Worm (Caenorhabditis elegans) whole organism, L4 larva: ENCODE data around the gene srg-30.

Source experiments
- F10B5.3 ChIP-seq: sonication (generic microtip); optimal IDR thresholded peaks from 2 replicates; lab custom pipeline; 2016; ENCODE audit warnings: mild to moderate bottlenecking, missing genetic modification characterization, missing compliant biosample characterization
- F37D6.2 ChIP-seq: sonication (generic microtip); optimal IDR thresholded peaks from 2 replicates; lab custom pipeline; 2016; ENCODE audit warnings: mild to moderate bottlenecking, missing genetic modification characterization, missing compliant biosample characterization
- aha-1 ChIP-seq: fragments of 150-350 bp; peaks from one replicate; lab custom pipeline; 2014; ENCODE audit warnings: missing biosample characterization, missing genetic modification characterization
- aly-2 ChIP-seq: sonication (generic microtip); optimal IDR thresholded peaks from 2 replicates; lab custom pipeline; 2018; ENCODE audit warnings: missing biosample characterization, missing genetic modification characterization
- ceh-20 ChIP-seq: fragments of 200-800 bp; sonication (Bioruptor generic); IDR thresholded peaks from 2 replicates; pipeline ENCODE4 v1.3.6; 2022; ENCODE audit warnings: missing genetic modification reagents, missing genetic modification characterization, missing compliant biosample characterization
- ceh-28 ChIP-seq: fragments of 150-350 bp; optimal IDR thresholded peaks from 2 replicates; lab custom pipeline; 2014; ENCODE audit warnings: missing biosample characterization, missing genetic modification reagents, missing genetic modification characterization
- ceh-32 ChIP-seq: sonication (generic microtip); optimal IDR thresholded peaks from 2 replicates; lab custom pipeline; 2016; ENCODE audit warnings: mild to moderate bottlenecking, missing genetic modification characterization, missing compliant biosample characterization; ENCODE audit not compliant: poor library complexity
- ceh-82 ChIP-seq: sonication (generic microtip); optimal IDR thresholded peaks from 2 replicates; lab custom pipeline; 2017; ENCODE audit warnings: missing biosample characterization, missing genetic modification characterization
- ces-1 ChIP-seq: fragments of 150-350 bp; sonication (generic microtip); optimal IDR thresholded peaks from 4 replicates; lab custom pipeline; 2014; ENCODE audit warnings: missing biosample characterization, missing genetic modification reagents, missing genetic modification characterization
- cey-2 ChIP-seq: sonication (generic microtip); optimal IDR thresholded peaks from 3 replicates; lab custom pipeline; 2017; ENCODE audit warnings: missing genetic modification characterization, mild to moderate bottlenecking, missing compliant biosample characterization, antibody characterized with exemption, borderline replicate concordance; ENCODE audit not compliant: insufficient read depth
- daf-16 ChIP-seq, 3 experiments: sonication (generic microtip); optimal IDR thresholded peaks; 2 replicates each; lab custom pipeline; 2016 to 2017; ENCODE audit warnings: missing genetic modification characterization in 3 of 3, missing genetic modification reagents in 3 of 3, mild to moderate bottlenecking in 2 of 3, missing compliant biosample characterization in 2 of 3, missing biosample characterization in 1 of 3, moderate library complexity in 1 of 3
- daf-19 ChIP-seq: fragments of 200-800 bp; sonication (Bioruptor generic); conservative IDR thresholded peaks from 2 replicates; pipeline ENCODE4 v1.3.6; 2022; ENCODE audit warnings: missing genetic modification characterization, missing compliant biosample characterization
- dmd-6 ChIP-seq: fragments of 200-800 bp; sonication (Bioruptor generic); IDR thresholded peaks from 2 replicates; pipeline ENCODE4 v1.3.6; 2022; ENCODE audit warnings: missing genetic modification reagents, missing genetic modification characterization, missing compliant biosample characterization
- dpl-1 ChIP-seq: fragments of 150-350 bp; optimal IDR thresholded peaks from 2 replicates; lab custom pipeline; 2014; ENCODE audit warnings: missing biosample characterization, missing genetic modification reagents, missing genetic modification characterization
- jun-1 ChIP-seq: fragments of 150-350 bp; optimal IDR thresholded peaks from 2 replicates; lab custom pipeline; 2014; ENCODE audit warnings: missing biosample characterization, missing genetic modification reagents, missing genetic modification characterization
- lin-1 ChIP-seq: fragments of 200-800 bp; sonication (Bioruptor generic); IDR thresholded peaks from 2 replicates; pipeline ENCODE4 v1.3.6; 2022; ENCODE audit warnings: missing genetic modification reagents, missing genetic modification characterization, missing compliant biosample characterization
- lin-15B ChIP-seq: fragments of 150-350 bp; sonication (generic microtip); optimal IDR thresholded peaks from 3 replicates; lab custom pipeline; 2014; ENCODE audit warnings: missing biosample characterization, missing genetic modification characterization
- mdl-1 ChIP-seq, 2 experiments: fragments of 150-350 bp in 1 of 2; sonication (generic microtip) in 1 of 2; optimal IDR thresholded peaks; 2 replicates each; lab custom pipeline; 2014 to 2017; ENCODE audit warnings: missing biosample characterization in 2 of 2, missing genetic modification characterization in 2 of 2
- mep-1 ChIP-seq: fragments of 150-350 bp; sonication (generic microtip); optimal IDR thresholded peaks from 3 replicates; lab custom pipeline; 2014; ENCODE audit warnings: missing biosample characterization, missing genetic modification characterization
- nhr-41 ChIP-seq: fragments of 200-800 bp; sonication (Bioruptor generic); IDR thresholded peaks from 2 replicates; pipeline ENCODE4 v1.3.6; 2022; ENCODE audit warnings: missing genetic modification reagents, missing genetic modification characterization, missing compliant biosample characterization
- nhr-6 ChIP-seq: fragments of 150-350 bp; optimal IDR thresholded peaks from 2 replicates; lab custom pipeline; 2014; ENCODE audit warnings: missing biosample characterization, missing genetic modification characterization
- nhr-77 ChIP-seq: fragments of 150-350 bp; optimal IDR thresholded peaks from 2 replicates; lab custom pipeline; 2014; ENCODE audit warnings: missing biosample characterization, missing genetic modification characterization
- pqm-1 ChIP-seq: sonication (generic microtip); optimal IDR thresholded peaks from 2 replicates; lab custom pipeline; 2017; ENCODE audit warnings: missing biosample characterization, missing genetic modification characterization
- skn-1 ChIP-seq: fragments of 150-350 bp; optimal IDR thresholded peaks from 2 replicates; lab custom pipeline; 2014; ENCODE audit warnings: missing biosample characterization, missing genetic modification characterization
- spr-3 ChIP-seq: fragments of 200-800 bp; sonication (Bioruptor generic); optimal IDR thresholded peaks from 2 replicates; lab custom pipeline; 2018; ENCODE audit warnings: mild to moderate bottlenecking, missing genetic modification characterization, missing compliant biosample characterization
- unc-130 ChIP-seq: sonication (generic microtip); optimal IDR thresholded peaks from 2 replicates; lab custom pipeline; 2016; ENCODE audit warnings: missing genetic modification reagents, missing genetic modification characterization, missing compliant biosample characterization
- unc-62 ChIP-seq, 3 experiments: fragments of 150-350 bp in 1 of 3; sonication (generic microtip); optimal IDR thresholded peaks in 2 of 3; peaks in 1 of 3; 1 replicate in 1 of 3; 2 replicates in 2 of 3; lab custom pipeline; 2014 to 2017; ENCODE audit warnings: missing biosample characterization in 3 of 3, missing genetic modification characterization in 3 of 3, missing genetic modification reagents in 3 of 3, missing genotype in 1 of 3
- vab-7 ChIP-seq: fragments of 200-800 bp; sonication (Bioruptor generic); IDR thresholded peaks from 2 replicates; pipeline ENCODE4 v1.3.6; 2022; ENCODE audit warnings: missing genetic modification reagents, missing genetic modification characterization, missing compliant biosample characterization
- zag-1 ChIP-seq: fragments of 150-350 bp; optimal IDR thresholded peaks from 2 replicates; lab custom pipeline; 2014; ENCODE audit warnings: missing biosample characterization, missing genetic modification characterization
- zfp-2 ChIP-seq: sonication (generic microtip); optimal IDR thresholded peaks from 2 replicates; lab custom pipeline; 2016; ENCODE audit warnings: mild to moderate bottlenecking, missing genetic modification characterization, missing compliant biosample characterization
- zfp-3 ChIP-seq: fragments of 200-800 bp; sonication (Bioruptor generic); conservative IDR thresholded peaks from 2 replicates; pipeline ENCODE4 v1.3.6; 2022; ENCODE audit warnings: missing genetic modification reagents, missing genetic modification characterization, missing compliant biosample characterization
- ztf-11 ChIP-seq: fragments of 150-350 bp; optimal IDR thresholded peaks from 2 replicates; lab custom pipeline; 2014; ENCODE audit warnings: missing biosample characterization, missing genetic modification characterization
- ztf-7 ChIP-seq: fragments of 150-350 bp; optimal IDR thresholded peaks from 2 replicates; lab custom pipeline; 2014; ENCODE audit warnings: missing biosample characterization, missing genetic modification characterization

srg-30 gene

DNA sequence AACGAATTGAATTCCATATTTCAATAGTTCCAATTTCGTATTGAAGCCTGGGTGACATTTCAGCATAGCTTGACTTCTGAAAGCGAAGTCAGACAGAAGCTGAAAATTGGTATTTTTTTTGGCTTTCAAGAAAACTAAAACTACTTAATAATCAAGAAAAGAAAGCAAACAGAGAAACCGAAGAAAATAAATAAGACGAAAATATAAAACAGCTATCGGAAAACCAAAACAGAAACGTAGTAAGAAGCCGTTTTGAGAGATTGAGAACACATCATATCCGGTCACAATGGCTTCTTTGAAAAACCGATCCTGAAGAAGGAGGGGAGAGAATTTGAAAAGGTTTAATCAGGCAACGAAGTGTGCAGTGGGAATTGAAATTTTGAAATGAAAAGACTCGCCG, at the start of gene srg-30:
Gene srg-30 (minus strand): TSS at position 101 of the 400 bp plus-strand sequence.
- TF ChIP-seq ceh-20 (GFP tag; lab: Robert Waterston, UW) (no peak), nhr-6 (tag; lab: Kevin White, UChicago) (no peak), jun-1 (tag; lab: Kevin White, UChicago) (no peak), unc-62 (GFP tag; optimal IDR thresholded peaks at IDR 0.05 in 1 of 2; lab: Kevin White, UChicago) (peak in 1 of 2 experiments; percentile 19), unc-62 (tag; optimal IDR thresholded peaks at IDR 0.05; lab: Kevin White, UChicago) (no peak)

DNA sequence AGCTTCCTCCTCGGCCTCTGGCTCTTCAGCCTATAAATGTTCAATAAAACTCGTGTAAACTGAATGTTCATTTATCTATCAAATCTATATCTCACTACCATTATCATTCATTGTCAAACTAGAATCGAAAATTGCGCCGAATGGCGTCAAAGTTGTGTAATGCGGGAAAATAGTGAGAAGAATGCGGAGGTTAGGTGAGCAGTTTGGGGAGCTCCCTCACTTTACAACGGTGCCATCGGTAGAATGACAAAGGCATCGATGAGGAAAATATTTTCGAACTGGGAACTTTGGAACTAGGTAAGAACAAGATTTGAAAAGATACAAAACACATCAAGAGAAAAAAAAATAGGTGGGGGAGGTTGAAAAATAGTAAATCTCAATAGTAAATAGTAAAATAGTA, 49.4 kb upstream of the srg-30 start:
- TF ChIP-seq ceh-32 (tag; lab: Kevin White, UChicago) = no peak
- TF ChIP-seq zfp-3 (GFP tag; lab: Robert Waterston, UW) = no peak
- no peak for TF ChIP-seq nhr-77
- TF ChIP-seq unc-130 (GFP tag; lab: Kevin White, UChicago) = no peak
- no peak for TF ChIP-seq lin-15B (tag; lab: Kevin White, UChicago)
- TF ChIP-seq cey-2 (tag; lab: Kevin White, UChicago) = no peak

DNA sequence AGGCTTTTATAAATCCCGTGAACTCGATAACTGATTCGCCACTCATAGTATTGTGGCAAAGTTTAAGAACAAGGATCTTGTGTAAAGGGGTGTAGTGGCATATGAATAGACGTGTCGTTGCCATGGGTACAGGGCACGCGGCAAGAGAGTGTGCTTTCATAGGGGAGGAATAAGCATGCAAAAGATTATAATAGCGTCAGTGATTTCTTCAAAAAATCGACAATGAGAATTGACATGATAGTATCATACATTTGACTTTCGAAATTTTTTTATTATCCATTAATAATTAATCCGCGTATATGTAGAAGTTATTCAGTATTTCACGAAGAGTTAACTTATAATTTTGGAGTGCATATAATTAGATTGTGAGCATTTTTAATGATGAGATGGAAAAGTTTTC, 46.8 kb upstream of the srg-30 start, which contains the start of gene bbs-8:
Gene bbs-8 (minus strand): TSS at position 101 of the 400 bp plus-strand sequence.
- TF ChIP-seq spr-3 (GFP tag; lab: Kevin White, UChicago) (no peak), ces-1 (GFP tag; lab: Kevin White, UChicago) (no peak), aha-1 (tag; lab: Kevin White, UChicago) (peak; percentile 44), dpl-1 (no peak)

DNA sequence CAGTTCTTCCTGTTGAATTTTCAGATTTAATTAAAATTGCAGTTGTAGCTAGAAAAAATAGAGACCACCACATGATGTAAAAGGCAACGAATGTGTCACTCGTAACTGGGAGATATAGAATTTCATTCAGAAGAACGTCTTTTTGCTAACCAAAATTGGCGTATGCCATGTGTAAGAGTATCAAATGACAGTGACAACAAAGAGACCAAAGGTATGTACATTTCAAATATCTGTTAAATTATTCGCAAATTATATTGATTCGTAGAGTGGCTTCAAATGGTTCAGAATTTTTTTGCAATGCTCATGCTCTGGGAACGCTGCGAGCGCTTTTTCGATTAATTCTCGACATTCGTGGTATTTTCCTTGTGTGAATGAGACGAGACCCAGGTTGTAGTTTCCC, 44.2 kb upstream of the srg-30 start, which contains the start of gene T25F10.4:
Gene T25F10.4 (minus strand): TSS at position 101 of the 400 bp plus-strand sequence.
- TF ChIP-seq skn-1 (tag; lab: Kevin White, UChicago) = no peak
- no peak for TF ChIP-seq ceh-28 (tag; lab: Kevin White, UChicago)
- no peak for TF ChIP-seq F37D6.2 (tag; lab: Kevin White, UChicago)
- no peak for TF ChIP-seq daf-19 (GFP tag; lab: Robert Waterston, UW)
- no peak for TF ChIP-seq aly-2 (tag; lab: Kevin White, UChicago)
- no peak for TF ChIP-seq lin-15B (tag; lab: Kevin White, UChicago)
- no peak for TF ChIP-seq dmd-6 (GFP tag; lab: Robert Waterston, UW)
- TF ChIP-seq ceh-82 (tag; lab: Kevin White, UChicago) = no peak
- TF ChIP-seq nhr-41 = no peak
- TF ChIP-seq mdl-1 (tag; optimal IDR thresholded peaks at IDR 0.05; lab: Kevin White, UChicago) = no peak
- TF ChIP-seq spr-3 (GFP tag; lab: Kevin White, UChicago) = no peak
- no peak for TF ChIP-seq zfp-2 (tag; lab: Kevin White, UChicago)
- TF ChIP-seq pqm-1 = no peak
- TF ChIP-seq cey-2 (tag; lab: Kevin White, UChicago) = no peak
- no peak for TF ChIP-seq ztf-11
- TF ChIP-seq mep-1 = no peak
- no peak for TF ChIP-seq F10B5.3 (tag; lab: Kevin White, UChicago)
- no peak for TF ChIP-seq lin-1 (GFP tag; lab: Robert Waterston, UW)
- TF ChIP-seq zag-1 (tag; lab: Kevin White, UChicago) = no peak

DNA sequence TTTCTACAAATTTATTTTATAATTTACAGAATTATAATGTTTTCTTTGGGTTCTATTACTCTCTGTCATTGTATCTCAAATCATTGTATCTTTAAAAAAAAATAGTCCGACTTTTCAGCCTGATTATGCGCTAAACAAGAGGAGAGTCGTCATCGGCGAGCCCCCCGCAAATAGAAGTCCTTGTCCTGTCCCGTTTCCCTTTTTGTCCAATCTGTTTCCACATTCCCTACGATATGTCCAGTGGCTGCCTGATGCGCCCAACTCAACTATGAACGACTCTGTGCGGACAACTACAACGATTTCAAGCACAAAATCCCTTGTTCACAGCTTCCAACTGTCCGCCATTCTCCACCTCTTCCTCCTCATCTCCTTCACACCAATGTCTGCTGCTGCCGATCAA, 39.9 kb upstream of the srg-30 start, which contains the start of gene dbl-1:
Gene dbl-1 (plus strand): TSS at position 119 of the 400 bp plus-strand sequence.
- TF ChIP-seq aha-1 (tag; lab: Kevin White, UChicago) (peak; percentile 91), mdl-1 (tag; optimal IDR thresholded peaks at IDR 0.05; lab: Kevin White, UChicago) (no peak)

DNA sequence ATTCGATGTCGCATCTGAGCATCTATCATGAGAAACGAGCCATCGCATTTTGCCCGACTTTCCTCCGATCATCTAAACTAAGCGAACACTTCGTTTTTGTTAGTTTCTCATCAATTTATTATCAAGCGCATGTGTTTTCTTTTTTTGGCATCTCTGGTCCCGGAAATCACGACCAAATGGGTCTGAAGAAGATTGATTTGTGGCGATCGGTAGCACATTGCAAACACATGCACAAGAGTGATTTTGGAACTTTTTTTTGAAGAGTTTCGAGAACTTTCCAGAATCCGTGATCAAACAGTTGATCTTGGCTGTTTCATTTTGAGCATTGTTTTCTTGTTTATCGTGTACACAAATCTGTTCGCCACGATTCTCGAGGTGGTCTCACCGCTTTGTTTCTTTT, 35.1 kb upstream of the srg-30 start:
- TF ChIP-seq daf-16 (GFP tag; optimal IDR thresholded peaks at IDR 0.05; lab: Kevin White, UChicago) (no peak), daf-16 (tag; optimal IDR thresholded peaks at IDR 0.05; lab: Kevin White, UChicago) (no peak), ztf-7 (tag; lab: Kevin White, UChicago) (no peak), zfp-3 (GFP tag; lab: Robert Waterston, UW) (no peak), ceh-20 (GFP tag; lab: Robert Waterston, UW) (0 out of 2 replicates have a peak, but pooled peaks have one; percentile 27), vab-7 (GFP tag; lab: Robert Waterston, UW) (no peak), unc-62 (GFP tag; optimal IDR thresholded peaks at IDR 0.05 in 1 of 2; lab: Kevin White, UChicago) (peak in 1 of 2 experiments; percentile 81), unc-62 (tag; optimal IDR thresholded peaks at IDR 0.05; lab: Kevin White, UChicago) (no peak)
